Fruit fly (Drosophila melanogaster) whole organism, pupa: Measurements from ENCODE around the gene CG1998.

Experiments used
- CG10348 ChIP-seq: fragments of 200-800 bp; sonication (Bioruptor generic); IDR thresholded peaks from 2 replicates; pipeline ENCODE4 v1.3.6; 2022; ENCODE audit warnings: missing biosample characterization, missing genetic modification characterization
- CG12605 ChIP-seq: fragments of 200-800 bp; sonication (Bioruptor generic); IDR thresholded peaks from 2 replicates; pipeline ENCODE4 v1.3.6; 2022; ENCODE audit warnings: missing biosample characterization, missing genetic modification characterization
- CG13204 ChIP-seq: fragments of 200-800 bp; sonication (Bioruptor generic); optimal IDR thresholded peaks from 2 replicates; lab custom pipeline; 2018; ENCODE audit warnings: missing biosample characterization, mild to moderate bottlenecking, missing genetic modification characterization, moderate library complexity
- CG14655 ChIP-seq: fragments of 200-800 bp; sonication (Bioruptor generic); optimal IDR thresholded peaks from 3 replicates; lab custom pipeline; 2017; ENCODE audit warnings: mild to moderate bottlenecking, missing biosample characterization, missing genetic modification reagents, missing genetic modification characterization
- CG15710 ChIP-seq: fragments of 200-800 bp; sonication (Bioruptor generic); optimal IDR thresholded peaks from 2 replicates; lab custom pipeline; 2018; ENCODE audit warnings: missing biosample characterization, mild to moderate bottlenecking, missing genetic modification characterization, moderate library complexity
- CG17806 ChIP-seq: fragments of 200-800 bp; sonication (Bioruptor generic); optimal IDR thresholded peaks from 2 replicates; lab custom pipeline; 2018; ENCODE audit warnings: missing biosample characterization, mild to moderate bottlenecking, missing genetic modification characterization, moderate library complexity
- CG32121 ChIP-seq: fragments of 200-800 bp; sonication (Bioruptor generic); IDR thresholded peaks from 2 replicates; pipeline ENCODE4 v1.3.6; 2022; ENCODE audit warnings: missing biosample characterization, missing genetic modification characterization
- CG34367 ChIP-seq: fragments of 200-800 bp; sonication (Bioruptor generic); optimal IDR thresholded peaks from 2 replicates; lab custom pipeline; 2018; ENCODE audit warnings: missing biosample characterization, mild to moderate bottlenecking, missing genetic modification characterization
- CG4496 ChIP-seq: fragments of 200-800 bp; sonication (Bioruptor generic); IDR thresholded peaks from 3 replicates; pipeline ENCODE4 v1.3.6; 2022; ENCODE audit warnings: missing biosample characterization, missing genetic modification characterization
- CG8159 ChIP-seq: fragments of 200-800 bp; sonication (Bioruptor generic); optimal IDR thresholded peaks from 3 replicates; lab custom pipeline; 2018; ENCODE audit warnings: missing biosample characterization, mild to moderate bottlenecking, missing genetic modification characterization, moderate library complexity
- CG8301 ChIP-seq: fragments of 200-800 bp; sonication (Bioruptor generic); optimal IDR thresholded peaks from 2 replicates; lab custom pipeline; 2018; ENCODE audit warnings: missing biosample characterization, mild to moderate bottlenecking, missing genetic modification characterization
- CG9948 ChIP-seq: fragments of 200-800 bp; sonication (Bioruptor generic); optimal IDR thresholded peaks from 2 replicates; lab custom pipeline; 2018; ENCODE audit warnings: missing biosample characterization, mild to moderate bottlenecking, missing genetic modification characterization, moderate library complexity
- D1 ChIP-seq: fragments of 200-800 bp; sonication (Bioruptor generic); optimal IDR thresholded peaks from 2 replicates; lab custom pipeline; 2018; ENCODE audit warnings: missing biosample characterization, mild to moderate bottlenecking, missing genetic modification characterization, moderate library complexity
- EcR ChIP-seq: fragments of 200-800 bp; sonication (Bioruptor generic); optimal IDR thresholded peaks from 3 replicates; lab custom pipeline; 2019; ENCODE audit warnings: missing biosample characterization, missing genetic modification characterization, mild to moderate bottlenecking, moderate library complexity, missing genetic modification reagents
- Ets98B ChIP-seq: fragments of 200-800 bp; sonication (Bioruptor generic); IDR thresholded peaks from 2 replicates; pipeline ENCODE4 v1.3.6; 2022; ENCODE audit warnings: missing biosample characterization, missing genetic modification characterization
- Pif1A ChIP-seq: fragments of 200-800 bp; sonication (Bioruptor generic); optimal IDR thresholded peaks from 3 replicates; lab custom pipeline; 2016; ENCODE audit warnings: missing biosample characterization, missing genetic modification characterization
- Pif1B ChIP-seq: fragments of 200-800 bp; sonication (Bioruptor generic); optimal IDR thresholded peaks from 3 replicates; lab custom pipeline; 2016; ENCODE audit warnings: missing biosample characterization, missing genetic modification characterization
- Snoo ChIP-seq: fragments of 200-800 bp; sonication (Bioruptor generic); optimal IDR thresholded peaks from 3 replicates; lab custom pipeline; 2017; ENCODE audit warnings: missing biosample characterization, mild to moderate bottlenecking, missing genetic modification characterization, inconsistent platforms
- fd96Ca ChIP-seq: fragments of 200-800 bp; sonication (Bioruptor generic); IDR thresholded peaks from 3 replicates; pipeline ENCODE4 v1.3.6; 2022; ENCODE audit warnings: missing biosample characterization, missing genetic modification characterization
- gl ChIP-seq: fragments of 200-800 bp; sonication (Bioruptor generic); optimal IDR thresholded peaks from 2 replicates; lab custom pipeline; 2018; ENCODE audit warnings: missing biosample characterization, mild to moderate bottlenecking, missing genetic modification characterization
- rn ChIP-seq: fragments of 200-800 bp; sonication (Bioruptor generic); IDR thresholded peaks from 2 replicates; pipeline ENCODE4 v1.3.6; 2022; ENCODE audit warnings: missing biosample characterization, missing genetic modification characterization

Gene CG1998

DNA sequence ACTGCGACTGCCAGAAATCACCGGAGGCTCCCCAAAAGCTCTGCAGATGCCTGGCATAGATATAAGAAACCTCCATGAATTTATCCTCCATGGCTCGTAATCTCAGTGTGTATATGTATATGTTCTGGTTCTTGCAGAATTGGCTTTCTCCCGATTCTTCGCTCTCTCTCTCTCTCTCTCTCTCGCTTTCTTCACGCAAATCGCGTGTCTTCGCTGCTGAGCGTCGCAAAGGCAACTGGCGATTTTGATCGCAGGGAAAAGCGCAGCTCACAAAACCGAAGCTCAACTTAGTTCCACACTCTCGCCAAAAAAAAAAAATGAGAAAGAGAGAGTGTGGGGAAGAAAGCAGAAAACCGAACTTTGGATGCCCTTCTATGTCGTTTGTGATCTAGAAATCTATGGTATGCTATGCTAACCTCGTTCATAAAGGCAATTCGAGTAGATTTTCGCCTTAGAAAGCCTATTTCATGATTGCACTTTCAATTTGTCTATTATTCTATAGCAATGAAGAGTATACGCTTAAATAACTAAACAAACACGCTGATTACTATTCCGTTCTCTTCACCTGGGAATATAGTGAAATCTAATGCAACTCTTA is 1.4 kb downstream of the CG1998 start:
- TF ChIP-seq CG4496 (GFP tag; lab: Robert Waterston, UW) (peak; percentile 7; the same call in 1 of the 3 replicates), CG10348 (GFP tag; lab: Robert Waterston, UW) (no peak), CG13204 (no peak), CG14655 (no peak), Snoo (tag; lab: Kevin White, UChicago) (no peak), CG17806 (no peak), Ets98B (GFP tag; lab: Robert Waterston, UW) (peak; percentile 52; the same call in 1 of the 2 replicates), CG8159 (tag; lab: Kevin White, UChicago) (no peak), Pif1A (no peak), D1 (tag; lab: Kevin White, UChicago) (no peak), fd96Ca (peak; percentile 65; the same call in 2 of the 3 replicates), CG15710 (no peak), Pif1B (GFP tag; lab: Kevin White, UChicago) (peak; percentile 5), CG12605 (GFP tag; lab: Robert Waterston, UW) (0 out of 2 replicates have a peak, but pooled peaks have one; percentile 10), gl (no peak), EcR (GFP tag; lab: Kevin White, UChicago) (no peak), CG32121 (GFP tag; lab: Robert Waterston, UW) (no peak), rn (GFP tag; lab: Robert Waterston, UW) (no peak), CG34367 (no peak), CG8301 (tag; lab: Kevin White, UChicago) (no peak), CG9948 (tag; lab: Kevin White, UChicago) (no peak)

DNA sequence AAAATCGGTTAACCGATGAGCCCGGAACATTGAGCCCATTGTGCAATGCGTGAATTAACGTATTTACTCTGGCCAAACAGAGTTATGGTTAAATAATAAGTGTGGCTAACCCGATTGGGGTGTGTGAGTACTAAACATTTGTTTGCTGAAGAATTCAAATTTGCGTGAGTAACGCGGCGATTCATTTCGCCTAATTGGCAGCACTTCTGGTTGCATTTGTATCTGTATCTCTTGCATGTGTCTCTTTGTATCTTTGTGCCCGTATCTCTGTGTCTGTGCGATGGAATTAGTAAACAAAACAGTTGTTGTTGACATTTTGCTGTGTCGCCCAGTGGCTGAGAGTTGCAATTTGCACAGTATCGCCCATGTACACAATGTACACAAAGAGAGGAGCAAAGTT is 2.0 kb downstream of the CG1998 start:
- TF ChIP-seq Pif1B (GFP tag; lab: Kevin White, UChicago) = no peak
- TF ChIP-seq CG4496 (GFP tag; lab: Robert Waterston, UW) = no peak; the same call in 2 of the 3 replicates
- TF ChIP-seq CG15710 = no peak
- TF ChIP-seq, all 21 proteins: peak for 0

DNA sequence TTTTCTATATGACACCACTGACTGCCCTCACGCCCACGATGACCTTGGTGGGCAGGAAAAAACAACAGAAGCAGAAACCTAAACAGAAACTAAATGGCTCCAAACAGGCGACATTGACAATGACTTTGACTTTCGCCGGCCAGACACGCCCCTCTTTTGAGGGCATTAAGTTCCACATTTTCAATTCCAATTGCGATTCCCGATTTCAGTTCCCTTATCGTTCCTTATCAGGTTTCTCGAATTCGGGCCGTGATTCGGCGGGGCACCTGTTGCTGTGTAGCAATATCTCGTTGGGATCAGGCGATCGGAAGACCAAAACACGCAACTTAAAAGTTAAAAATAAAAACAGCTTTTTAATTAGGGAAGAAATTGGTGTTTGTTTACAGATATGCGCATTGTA is 5.2 kb downstream of the CG1998 start:
- TF ChIP-seq CG34367 = no peak
- TF ChIP-seq CG8159 (tag; lab: Kevin White, UChicago) = no peak
- TF ChIP-seq CG10348 (GFP tag; lab: Robert Waterston, UW) = no peak
- no peak for TF ChIP-seq CG32121 (GFP tag; lab: Robert Waterston, UW)
- TF ChIP-seq gl = no peak
- no peak for TF ChIP-seq Snoo (tag; lab: Kevin White, UChicago)
- TF ChIP-seq CG12605 (GFP tag; lab: Robert Waterston, UW) = no peak
- no peak for TF ChIP-seq CG14655
- no peak for TF ChIP-seq Pif1A
- no peak for TF ChIP-seq rn (GFP tag; lab: Robert Waterston, UW)
- no peak for TF ChIP-seq EcR (GFP tag; lab: Kevin White, UChicago)
- no peak for TF ChIP-seq D1 (tag; lab: Kevin White, UChicago)
- no peak for TF ChIP-seq Ets98B (GFP tag; lab: Robert Waterston, UW)
- no peak for TF ChIP-seq fd96Ca

DNA sequence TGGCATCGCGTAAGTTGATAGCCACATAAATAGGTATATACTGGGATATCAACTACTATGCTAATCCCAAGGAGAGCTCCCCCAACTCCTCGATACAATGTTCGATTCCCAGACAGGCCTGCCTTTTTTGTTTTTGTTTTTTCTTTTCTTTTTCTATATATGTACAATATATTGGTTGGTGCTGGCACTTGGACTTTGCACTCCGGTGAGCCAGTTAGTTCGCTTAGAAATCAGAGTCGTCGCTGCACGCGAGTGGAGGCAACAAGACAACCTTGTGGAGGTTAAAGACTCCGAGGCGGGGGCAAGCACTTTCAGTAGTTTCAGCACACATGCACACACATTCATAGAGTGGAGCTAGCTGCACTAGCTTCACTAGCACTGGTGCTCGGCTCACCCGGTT is 6.6 kb downstream of the CG1998 start:
- TF ChIP-seq CG32121 (GFP tag; lab: Robert Waterston, UW) = no peak
- TF ChIP-seq CG10348 (GFP tag; lab: Robert Waterston, UW) = no peak
- no peak for TF ChIP-seq rn (GFP tag; lab: Robert Waterston, UW)
- peak; percentile 40 for TF ChIP-seq CG13204
- peak; percentile 54 for TF ChIP-seq gl
- no peak for TF ChIP-seq CG34367
- no peak for TF ChIP-seq CG8159 (tag; lab: Kevin White, UChicago)
- TF ChIP-seq CG8301 (tag; lab: Kevin White, UChicago) = peak; percentile 2
- peak; percentile 60 for TF ChIP-seq Pif1A
- no peak for TF ChIP-seq D1 (tag; lab: Kevin White, UChicago)
- no peak for TF ChIP-seq Snoo (tag; lab: Kevin White, UChicago)
- TF ChIP-seq CG14655 = peak; percentile 53
- peak; percentile 82 for TF ChIP-seq EcR (GFP tag; lab: Kevin White, UChicago)
- TF ChIP-seq CG17806 = no peak
- TF ChIP-seq CG4496 (GFP tag; lab: Robert Waterston, UW) = peak; percentile 54; the same call in 2 of the 3 replicates
- TF ChIP-seq CG9948 (tag; lab: Kevin White, UChicago) = no peak
- TF ChIP-seq fd96Ca = 0 out of 3 replicates have a peak, but pooled peaks have one; percentile 47
- TF ChIP-seq Pif1B (GFP tag; lab: Kevin White, UChicago) = no peak
- TF ChIP-seq CG12605 (GFP tag; lab: Robert Waterston, UW) = peak; percentile 41
- TF ChIP-seq Ets98B (GFP tag; lab: Robert Waterston, UW) = peak; percentile 18; the same call in 1 of the 2 replicates
- TF ChIP-seq CG15710 = no peak

DNA sequence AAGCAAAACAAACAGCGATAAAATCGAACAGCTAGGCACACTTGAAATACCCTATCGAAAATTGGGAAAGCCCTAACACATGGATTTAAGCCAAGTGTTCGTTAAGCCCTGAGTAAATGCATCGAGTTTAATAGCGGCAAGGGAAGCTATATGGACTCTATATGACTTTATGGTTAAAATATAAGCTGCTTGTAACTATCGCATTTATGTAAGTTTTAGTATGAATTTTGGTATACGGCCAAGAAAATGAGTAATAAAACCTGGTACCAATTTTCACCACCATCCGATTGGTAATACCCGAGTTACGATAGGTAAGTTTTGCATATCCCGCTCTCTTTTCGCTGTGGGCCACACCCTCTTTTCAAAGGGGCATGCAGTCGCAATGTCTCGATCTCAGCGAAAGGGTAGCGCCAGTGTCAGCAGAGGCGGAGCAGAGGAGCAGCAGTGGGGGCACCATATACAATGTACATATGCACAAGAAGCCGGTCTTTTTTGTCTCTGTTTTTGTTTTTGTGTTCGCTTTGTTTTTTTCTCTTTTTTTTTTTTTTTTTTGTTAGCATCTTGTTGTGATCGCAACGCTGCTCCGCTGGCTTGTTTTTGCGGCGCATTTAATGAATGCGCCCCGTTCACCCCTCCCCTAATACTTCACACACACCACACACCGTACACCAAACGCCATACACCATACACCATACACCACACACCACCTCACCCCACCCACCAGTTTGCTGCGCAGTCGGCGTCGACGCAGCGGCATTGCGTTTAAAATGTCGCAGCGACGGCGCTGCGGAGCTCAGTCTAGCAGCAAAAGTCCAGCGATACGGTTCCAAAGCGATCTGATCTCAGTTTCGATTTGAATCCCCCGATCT is 8.7 kb downstream of the CG1998 start, which contains the start of gene GstT4:
Gene GstT4 (plus strand): TSS at position 788 of the 869 bp plus-strand sequence.
- TF ChIP-seq CG8301 (tag; lab: Kevin White, UChicago) (peak; percentile 69), gl (peak; percentile 97), CG12605 (GFP tag; lab: Robert Waterston, UW) (peak; percentile 100), CG17806 (peak; percentile 84), CG8159 (tag; lab: Kevin White, UChicago) (peak; percentile 81), Ets98B (GFP tag; lab: Robert Waterston, UW) (peak; percentile 98), CG34367 (peak; percentile 90), fd96Ca (peak; percentile 98), CG15710 (peak; percentile 86), CG9948 (tag; lab: Kevin White, UChicago) (peak; percentile 84), rn (GFP tag; lab: Robert Waterston, UW) (peak; percentile 93), CG10348 (GFP tag; lab: Robert Waterston, UW) (peak; percentile 55), Snoo (tag; lab: Kevin White, UChicago) (peak; percentile 84), Pif1A (peak; percentile 97), D1 (tag; lab: Kevin White, UChicago) (peak; percentile 2), CG14655 (peak; percentile 83), CG32121 (GFP tag; lab: Robert Waterston, UW) (peak; percentile 97), CG13204 (peak; percentile 97), EcR (GFP tag; lab: Kevin White, UChicago) (peak; percentile 72), Pif1B (GFP tag; lab: Kevin White, UChicago) (peak; percentile 97), CG4496 (GFP tag; lab: Robert Waterston, UW) (peak; percentile 99)
